Fruit fly (Drosophila melanogaster) whole organism, prepupa: Measurements from ENCODE around the gene CG32445.

ENCODE experiments used
- CG11762 ChIP-seq: fragments of 200-800 bp; sonication (Bioruptor generic); optimal IDR thresholded peaks from 3 replicates; lab custom pipeline; 2016; ENCODE audit warnings: missing biosample characterization, missing genetic modification characterization; ENCODE audit not compliant: insufficient read depth
- CG31627 ChIP-seq: fragments of 200-800 bp; sonication (Bioruptor generic); optimal IDR thresholded peaks from 3 replicates; lab custom pipeline; 2016; ENCODE audit warnings: missing biosample characterization, missing genetic modification characterization
- topi ChIP-seq: fragments of 200-800 bp; sonication (Bioruptor generic); optimal IDR thresholded peaks from 3 replicates; lab custom pipeline; 2016; ENCODE audit warnings: missing biosample characterization, missing genetic modification characterization

- TF ChIP-seq CG11762 (GFP tag; lab: Kevin White, UChicago) (no peak), CG31627 (GFP tag; lab: Kevin White, UChicago) (no peak), topi (GFP tag; lab: Kevin White, UChicago) (no peak)
Observed at dm6 chr3L:21667530-21667929, 28.4 kb downstream of the CG32445 start.
